Worm (Caenorhabditis elegans) whole organism, early embryonic: Measurements from ENCODE around the gene bca-1.

Experiments used
- B0310.2 ChIP-seq: sonication (generic microtip); optimal IDR thresholded peaks from 2 replicates; lab custom pipeline; 2016; ENCODE audit warnings: mild to moderate bottlenecking, missing genetic modification characterization, missing compliant biosample characterization
- F13C5.2 ChIP-seq: sonication (generic microtip); optimal IDR thresholded peaks from 2 replicates; lab custom pipeline; 2017; ENCODE audit warnings: mild to moderate bottlenecking, missing genetic modification characterization, inconsistent platforms, missing compliant biosample characterization
- aly-1 ChIP-seq: sonication (generic microtip); optimal IDR thresholded peaks from 2 replicates; lab custom pipeline; 2016; ENCODE audit warnings: missing genetic modification characterization, missing compliant biosample characterization
- ama-1 ChIP-seq: fragments of 150-350 bp; optimal IDR thresholded peaks from 2 replicates; lab custom pipeline; 2014
- ceh-13 ChIP-seq: fragments of 200-800 bp; sonication (Bioruptor generic); optimal IDR thresholded peaks from 2 replicates; lab custom pipeline; 2018; ENCODE audit warnings: mild to moderate bottlenecking, missing genetic modification characterization, missing compliant biosample characterization
- ceh-36 ChIP-seq: sonication (generic microtip); optimal IDR thresholded peaks from 2 replicates; lab custom pipeline; 2016; ENCODE audit warnings: missing genetic modification characterization, inconsistent platforms, missing compliant biosample characterization
- ets-7 ChIP-seq: sonication (generic microtip); optimal IDR thresholded peaks from 2 replicates; lab custom pipeline; 2016; ENCODE audit warnings: missing genotype, missing genetic modification characterization, missing compliant biosample characterization
- flt-1 ChIP-seq: fragments of 200-800 bp; sonication (Bioruptor generic); IDR thresholded peaks from 2 replicates; pipeline ENCODE4 v1.3.6; 2022; ENCODE audit warnings: missing genetic modification characterization, missing compliant biosample characterization
- hmbx-1 ChIP-seq: sonication (generic microtip); optimal IDR thresholded peaks from 2 replicates; lab custom pipeline; 2016; ENCODE audit warnings: mild to moderate bottlenecking, missing genetic modification characterization, missing compliant biosample characterization
- hmg-4 ChIP-seq: fragments of 200-800 bp; sonication (Bioruptor generic); optimal IDR thresholded peaks from 2 replicates; lab custom pipeline; 2018; ENCODE audit warnings: mild to moderate bottlenecking, missing genetic modification characterization, missing compliant biosample characterization
- hnd-1 ChIP-seq: sonication (generic microtip); optimal IDR thresholded peaks from 2 replicates; lab custom pipeline; 2016; ENCODE audit warnings: missing genetic modification characterization, missing compliant biosample characterization
- pes-1 ChIP-seq: fragments of 200-800 bp; sonication (Bioruptor generic); IDR thresholded peaks from 2 replicates; pipeline ENCODE4 v1.3.6; 2022; ENCODE audit warnings: missing genetic modification reagents, missing genetic modification characterization, missing compliant biosample characterization
- scrt-1 ChIP-seq: fragments of 200-800 bp; sonication (Bioruptor generic); IDR thresholded peaks from 2 replicates; pipeline ENCODE4 v1.3.6; 2022; ENCODE audit warnings: missing genetic modification characterization, missing compliant biosample characterization
- sea-1 ChIP-seq: fragments of 200-800 bp; sonication (Bioruptor generic); conservative IDR thresholded peaks from 2 replicates; pipeline ENCODE4 v1.3.6; 2022; ENCODE audit warnings: missing genetic modification characterization, missing compliant biosample characterization
- tbx-11 ChIP-seq: fragments of 200-800 bp; sonication (Bioruptor generic); IDR thresholded peaks from 2 replicates; pipeline ENCODE4 v1.3.6; 2022; ENCODE audit warnings: missing genetic modification characterization, missing compliant biosample characterization
- tbx-37 ChIP-seq: fragments of 200-800 bp; sonication (Bioruptor generic); conservative IDR thresholded peaks from 2 replicates; pipeline ENCODE4 v1.3.6; 2022; ENCODE audit warnings: missing genetic modification reagents, missing genetic modification characterization, missing compliant biosample characterization
- tra-4 ChIP-seq: sonication (generic microtip); optimal IDR thresholded peaks from 2 replicates; lab custom pipeline; 2017; ENCODE audit warnings: missing genetic modification characterization, missing compliant biosample characterization

The bca-1 gene

ce11 chrX:6250866-6251265, 46.3 kb upstream of the bca-1 start:
- TF ChIP-seq F13C5.2 (tag; lab: Kevin White, UChicago) (no peak), tbx-11 (no peak), sea-1 (GFP tag; lab: Robert Waterston, UW) (no peak), ama-1 (lab: Kevin White, UChicago) (no peak), scrt-1 (no peak), flt-1 (GFP tag; lab: Robert Waterston, UW) (no peak), ceh-36 (no peak), ets-7 (no peak), aly-1 (tag; lab: Kevin White, UChicago) (no peak), tbx-37 (GFP tag; lab: Robert Waterston, UW) (no peak), tra-4 (tag; lab: Kevin White, UChicago) (no peak), pes-1 (no peak), ceh-13 (GFP tag; lab: Kevin White, UChicago) (no peak), hmg-4 (GFP tag; lab: Kevin White, UChicago) (no peak), hmbx-1 (tag; lab: Kevin White, UChicago) (no peak), hnd-1 (no peak), B0310.2 (tag; lab: Kevin White, UChicago) (no peak)

- TF ChIP-seq ets-7 (no peak), B0310.2 (tag; lab: Kevin White, UChicago) (no peak), aly-1 (tag; lab: Kevin White, UChicago) (no peak), tbx-37 (GFP tag; lab: Robert Waterston, UW) (no peak), tbx-11 (no peak), F13C5.2 (tag; lab: Kevin White, UChicago) (no peak), ceh-13 (GFP tag; lab: Kevin White, UChicago) (no peak), hmbx-1 (tag; lab: Kevin White, UChicago) (no peak), sea-1 (GFP tag; lab: Robert Waterston, UW) (no peak), pes-1 (no peak), tra-4 (tag; lab: Kevin White, UChicago) (no peak), scrt-1 (no peak), ama-1 (lab: Kevin White, UChicago) (no peak), hnd-1 (no peak), ceh-36 (no peak), flt-1 (GFP tag; lab: Robert Waterston, UW) (no peak), hmg-4 (GFP tag; lab: Kevin White, UChicago) (no peak)
Measured at ce11 chrX:6250272-6250752, 45.8 kb upstream of the bca-1 start.

ce11 chrX:6248778-6249658, 44.5 kb upstream of the bca-1 start:
- TF ChIP-seq ceh-36 (no peak), pes-1 (no peak), ceh-13 (GFP tag; lab: Kevin White, UChicago) (no peak), ets-7 (no peak), sea-1 (GFP tag; lab: Robert Waterston, UW) (no peak), scrt-1 (no peak), F13C5.2 (tag; lab: Kevin White, UChicago) (no peak), hmg-4 (GFP tag; lab: Kevin White, UChicago) (no peak), aly-1 (tag; lab: Kevin White, UChicago) (no peak), tbx-11 (no peak), B0310.2 (tag; lab: Kevin White, UChicago) (no peak), hmbx-1 (tag; lab: Kevin White, UChicago) (no peak), ama-1 (lab: Kevin White, UChicago) (no peak), hnd-1 (no peak), flt-1 (GFP tag; lab: Robert Waterston, UW) (no peak), tra-4 (tag; lab: Kevin White, UChicago) (no peak), tbx-37 (GFP tag; lab: Robert Waterston, UW) (no peak)

- TF ChIP-seq ceh-36 = no peak
- no peak for TF ChIP-seq aly-1 (tag; lab: Kevin White, UChicago)
- TF ChIP-seq ceh-13 (GFP tag; lab: Kevin White, UChicago) = no peak
- TF ChIP-seq hnd-1 = no peak
- no peak for TF ChIP-seq tra-4 (tag; lab: Kevin White, UChicago)
- no peak for TF ChIP-seq ets-7
- TF ChIP-seq tbx-11 = no peak
- TF ChIP-seq hmg-4 (GFP tag; lab: Kevin White, UChicago) = no peak
- TF ChIP-seq B0310.2 (tag; lab: Kevin White, UChicago) = no peak
- TF ChIP-seq sea-1 (GFP tag; lab: Robert Waterston, UW) = no peak
- TF ChIP-seq pes-1 = no peak
- TF ChIP-seq scrt-1 = no peak
- TF ChIP-seq flt-1 (GFP tag; lab: Robert Waterston, UW) = no peak
- TF ChIP-seq ama-1 (lab: Kevin White, UChicago) = no peak
- TF ChIP-seq tbx-37 (GFP tag; lab: Robert Waterston, UW) = no peak
- TF ChIP-seq hmbx-1 (tag; lab: Kevin White, UChicago) = no peak
- TF ChIP-seq F13C5.2 (tag; lab: Kevin White, UChicago) = no peak
Measured at ce11 chrX:6247869-6248268, 43.3 kb upstream of the bca-1 start.

- no peak for TF ChIP-seq F13C5.2 (tag; lab: Kevin White, UChicago)
- no peak for TF ChIP-seq aly-1 (tag; lab: Kevin White, UChicago)
- no peak for TF ChIP-seq hmg-4 (GFP tag; lab: Kevin White, UChicago)
- TF ChIP-seq B0310.2 (tag; lab: Kevin White, UChicago) = no peak
- no peak for TF ChIP-seq hmbx-1 (tag; lab: Kevin White, UChicago)
- TF ChIP-seq ets-7 = no peak
- TF ChIP-seq ceh-13 (GFP tag; lab: Kevin White, UChicago) = no peak
- TF ChIP-seq hnd-1 = no peak
Measured at ce11 chrX:6247013-6247412, 42.5 kb upstream of the bca-1 start.

ce11 chrX:6245499-6245898, 41.0 kb upstream of the bca-1 start:
- TF ChIP-seq hmbx-1 (tag; lab: Kevin White, UChicago) (no peak), ceh-13 (GFP tag; lab: Kevin White, UChicago) (no peak), F13C5.2 (tag; lab: Kevin White, UChicago) (no peak), hmg-4 (GFP tag; lab: Kevin White, UChicago) (no peak), B0310.2 (tag; lab: Kevin White, UChicago) (no peak), tbx-37 (GFP tag; lab: Robert Waterston, UW) (no peak), ama-1 (lab: Kevin White, UChicago) (no peak), tbx-11 (no peak), ceh-36 (no peak), sea-1 (GFP tag; lab: Robert Waterston, UW) (no peak), ets-7 (no peak), aly-1 (tag; lab: Kevin White, UChicago) (no peak), pes-1 (no peak), flt-1 (GFP tag; lab: Robert Waterston, UW) (no peak), scrt-1 (no peak), hnd-1 (no peak), tra-4 (tag; lab: Kevin White, UChicago) (no peak)
